Worm (Caenorhabditis elegans): ENCODE data around the gene srbc-19.

DNA sequence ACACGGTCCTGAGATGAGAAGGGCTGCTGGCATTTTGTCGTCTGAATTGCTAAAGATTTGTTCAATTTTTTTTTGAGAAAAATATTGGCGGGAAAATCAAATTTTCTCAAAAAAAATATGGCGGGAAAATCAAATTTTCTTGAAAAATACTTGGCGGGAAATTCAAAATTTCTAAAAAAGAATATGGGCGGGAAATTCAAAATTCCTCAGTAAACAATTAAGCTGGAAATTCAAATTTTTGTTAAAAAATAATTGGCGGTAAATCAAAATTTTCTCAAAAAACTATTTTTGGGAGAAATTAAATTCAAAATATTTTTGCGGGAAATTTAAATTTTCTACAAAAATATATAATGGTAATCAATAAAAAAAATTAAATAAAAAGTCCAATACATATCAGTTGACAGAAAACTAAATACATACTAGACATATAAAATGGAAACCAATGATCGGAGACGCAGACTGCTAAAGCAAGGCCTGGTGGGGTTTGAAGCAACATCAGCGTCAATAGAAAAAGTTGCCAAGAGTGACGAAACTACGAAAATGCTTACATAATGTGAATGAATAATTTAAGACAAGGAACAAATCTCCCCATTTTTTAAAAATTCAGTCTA, 48.0 kb upstream of the srbc-19 start, which contains the start of gene nhr-184:
- TF ChIP-seq ama-1 (optimal IDR thresholded peaks at IDR 0.05) = no peak
- no peak for TF ChIP-seq tra-4 (tag; optimal IDR thresholded peaks at IDR 0.05)
- TF ChIP-seq aly-1 (tag; optimal IDR thresholded peaks at IDR 0.05) = no peak
- TF ChIP-seq hnd-1 (tag; optimal IDR thresholded peaks at IDR 0.05) = no peak
- TF ChIP-seq tbx-37 (GFP tag; conservative IDR thresholded peaks at IDR 0.05) = no peak
- TF ChIP-seq F13C5.2 (tag; optimal IDR thresholded peaks at IDR 0.05) = no peak
- TF ChIP-seq tbx-11 (GFP tag; IDR thresholded peaks at IDR 0.05) = no peak
- no peak for TF ChIP-seq sea-1 (GFP tag; conservative IDR thresholded peaks at IDR 0.05)
- no peak for TF ChIP-seq scrt-1 (GFP tag; IDR thresholded peaks at IDR 0.05)

Measured in whole organism, early embryonic.